Worm (Caenorhabditis elegans): ENCODE measurements around the gene T02G5.14.
A peak's percentile ranks its signal among the peaks of the same experiment; 100 is the strongest.

The T02G5.14 gene

ce11 chrII:7104794-7105613 lies 20.9 kb downstream of the T02G5.14 start, which contains the start of the genes farl-11 and rpl-33 (continued):
- TF ChIP-seq ZK185.1 (tag; optimal IDR thresholded peaks at IDR 0.05; ENCODE audit: poor library complexity, severe bottlenecking) (peak; percentile 37), B0035.1 (tag; optimal IDR thresholded peaks at IDR 0.05) (no peak), somi-1 (GFP tag; optimal IDR thresholded peaks at IDR 0.05) (no peak), rpc-1 (optimal IDR thresholded peaks at IDR 0.05) (no peak), rpc-1 (tag; optimal IDR thresholded peaks at IDR 0.05) (no peak), egrh-3 (GFP tag; IDR thresholded peaks at IDR 0.05) (no peak), D2030.7 (GFP tag; IDR thresholded peaks at IDR 0.05) (no peak), F10E7.11 (tag; optimal IDR thresholded peaks at IDR 0.05) (no peak), xnd-1 (tag; optimal IDR thresholded peaks at IDR 0.05) (no peak), sdz-38 (tag; optimal IDR thresholded peaks at IDR 0.05) (no peak), dox-1 (GFP tag; IDR thresholded peaks at IDR 0.05) (0 out of 2 replicates have a peak, but pooled peaks have one; percentile 16), B0336.3 (GFP tag; IDR thresholded peaks at IDR 0.05) (no peak), zfh-2 (GFP tag; conservative IDR thresholded peaks at IDR 0.05) (no peak), unc-130 (GFP tag; optimal IDR thresholded peaks at IDR 0.05) (no peak), sea-2 (GFP tag; IDR thresholded peaks at IDR 0.05) (no peak), ztf-22 (GFP tag; optimal IDR thresholded peaks at IDR 0.05) (no peak), ztf-6 (GFP tag; IDR thresholded peaks at IDR 0.05) (no peak), fkh-3 (tag; optimal IDR thresholded peaks at IDR 0.05) (no peak), him-1 (tag; optimal IDR thresholded peaks at IDR 0.05) (no peak), ceh-58 (GFP tag; IDR thresholded peaks at IDR 0.05) (no peak), rec-8 (tag; optimal IDR thresholded peaks at IDR 0.05) (no peak), attf-6 (GFP tag; IDR thresholded peaks at IDR 0.05) (no peak), lir-1 (GFP tag; conservative IDR thresholded peaks at IDR 0.05) (no peak), sptf-2 (GFP tag; optimal IDR thresholded peaks at IDR 0.05) (no peak), snpc-3.4 (tag; optimal IDR thresholded peaks at IDR 0.05) (no peak), ztf-25 (GFP tag; IDR thresholded peaks at IDR 0.05) (no peak), ceh-40 (GFP tag; IDR thresholded peaks at IDR 0.05) (no peak), ceh-79 (tag; optimal IDR thresholded peaks at IDR 0.05) (no peak), nfya-2 (GFP tag; IDR thresholded peaks at IDR 0.05) (no peak), lin-40 (tag; optimal IDR thresholded peaks at IDR 0.05) (peak; percentile 25), ztf-26 (tag; optimal IDR thresholded peaks at IDR 0.05) (no peak), rcor-1 (GFP tag; IDR thresholded peaks at IDR 0.05) (no peak), lsy-27 (tag; optimal IDR thresholded peaks at IDR 0.05; ENCODE audit: borderline replicate concordance, insufficient read depth) (no peak), efl-1 (GFP tag; optimal IDR thresholded peaks at IDR 0.05) (peak; percentile 18), hlh-26 (GFP tag; conservative IDR thresholded peaks at IDR 0.05) (no peak), nfyb-1 (GFP tag; IDR thresholded peaks at IDR 0.05) (no peak), unc-62 (GFP tag; optimal IDR thresholded peaks at IDR 0.05) (no peak), madf-8 (GFP tag; conservative IDR thresholded peaks at IDR 0.05) (no peak)

DNA sequence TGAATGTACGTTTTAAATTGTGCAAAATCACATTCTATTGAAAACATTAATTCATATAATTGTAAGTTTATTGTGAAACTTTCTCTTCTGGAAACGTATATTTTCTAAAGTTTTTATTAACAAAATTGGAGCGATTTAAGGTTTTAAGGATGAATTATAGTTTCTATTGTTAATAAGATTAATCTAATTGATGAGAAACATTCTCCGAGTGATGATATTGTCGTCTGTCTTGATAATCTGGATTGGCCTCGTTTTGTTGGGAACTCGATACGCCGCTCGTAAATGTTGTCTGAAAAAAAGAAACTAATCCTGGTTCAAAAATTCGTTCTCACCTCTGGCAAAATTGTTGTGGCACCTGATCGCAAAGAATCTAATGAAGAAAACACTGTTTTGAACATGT lies 22.2 kb downstream of the T02G5.14 start:
- TF ChIP-seq snpc-3.4 (tag; optimal IDR thresholded peaks at IDR 0.05) (peak; percentile 3), F57A8.1 (GFP tag; optimal IDR thresholded peaks at IDR 0.05) (no peak), F39B2.1 (GFP tag; IDR thresholded peaks at IDR 0.05) (peak; percentile 51; the same call in 1 of the 2 replicates), cebp-2 (GFP tag; IDR thresholded peaks at IDR 0.05) (no peak), attf-6 (GFP tag; IDR thresholded peaks at IDR 0.05) (peak; percentile 43; the same call in 1 of the 2 replicates), lin-54 (GFP tag; optimal IDR thresholded peaks at IDR 0.05) (peak; percentile 25), cebp-1 (GFP tag; IDR thresholded peaks at IDR 0.05) (no peak), cebp-1 (tag; optimal IDR thresholded peaks at IDR 0.05) (no peak), madf-6 (GFP tag; IDR thresholded peaks at IDR 0.05) (peak; percentile 67), efl-1 (GFP tag; optimal IDR thresholded peaks at IDR 0.05) (no peak), aptf-3 (GFP tag; IDR thresholded peaks at IDR 0.05) (no peak), ztf-6 (GFP tag; IDR thresholded peaks at IDR 0.05) (no peak), ztf-3 (GFP tag; optimal IDR thresholded peaks at IDR 0.05) (no peak), Y53G8AR.9 (GFP tag; conservative IDR thresholded peaks at IDR 0.05) (0 out of 2 replicates have a peak, but pooled peaks have one; percentile 33), mcd-1 (GFP tag; IDR thresholded peaks at IDR 0.05) (no peak)
